Worm (Caenorhabditis elegans) whole organism, L3 larva: Measurements from ENCODE around the gene cyp-13A5.

Experiments
- R02D3.7 ChIP-seq: fragments of 150-350 bp; optimal IDR thresholded peaks from 2 replicates; lab custom pipeline; 2014; ENCODE audit warnings: missing biosample characterization, missing genetic modification characterization
- aly-2 ChIP-seq: fragments of 150-350 bp; optimal IDR thresholded peaks from 2 replicates; lab custom pipeline; 2014; ENCODE audit warnings: missing biosample characterization, missing genetic modification characterization
- ceh-16 ChIP-seq: sonication (generic microtip); optimal IDR thresholded peaks from 2 replicates; lab custom pipeline; 2017; ENCODE audit warnings: missing biosample characterization, missing genetic modification characterization
- daf-12 ChIP-seq: fragments of 150-350 bp; optimal IDR thresholded peaks from 2 replicates; lab custom pipeline; 2014; ENCODE audit warnings: missing biosample characterization, missing genetic modification reagents, missing genetic modification characterization
- egl-27 ChIP-seq: sonication (generic microtip); optimal IDR thresholded peaks from 4 replicates; lab custom pipeline; 2017; ENCODE audit warnings: missing biosample characterization, missing genetic modification reagents, missing genetic modification characterization
- egl-5 ChIP-seq: fragments of 150-350 bp; optimal IDR thresholded peaks from 2 replicates; lab custom pipeline; 2017; ENCODE audit warnings: missing biosample characterization, missing genetic modification reagents, missing genetic modification characterization, inconsistent platforms
- elt-2 ChIP-seq: sonication (generic microtip); optimal IDR thresholded peaks from 2 replicates; lab custom pipeline; 2016; ENCODE audit warnings: missing genetic modification reagents, mild to moderate bottlenecking, missing genetic modification characterization, missing compliant biosample characterization
- elt-3 ChIP-seq, 3 experiments: fragments of 150-350 bp in 1 of 3; sonication (generic microtip) in 2 of 3; optimal IDR thresholded peaks; 2 replicates in 2 of 3; 4 replicates in 1 of 3; lab custom pipeline; 2014 to 2017; ENCODE audit warnings: missing biosample characterization in 3 of 3, missing genetic modification characterization in 3 of 3
- eor-1 ChIP-seq, 2 experiments: fragments of 150-350 bp; optimal IDR thresholded peaks; 2 replicates each; lab custom pipeline; 2014 to 2018; ENCODE audit warnings: missing biosample characterization in 2 of 2, missing genetic modification characterization in 2 of 2
- fkh-10 ChIP-seq: sonication (generic microtip); optimal IDR thresholded peaks from 2 replicates; lab custom pipeline; 2017; ENCODE audit warnings: missing biosample characterization, missing genetic modification reagents, missing genetic modification characterization
- fkh-2 ChIP-seq: fragments of 150-350 bp; optimal IDR thresholded peaks from 2 replicates; lab custom pipeline; 2014; ENCODE audit warnings: missing biosample characterization, missing genetic modification reagents, missing genetic modification characterization
- fos-1 ChIP-seq: fragments of 150-350 bp; optimal IDR thresholded peaks from 2 replicates; lab custom pipeline; 2014; ENCODE audit warnings: missing biosample characterization, missing genetic modification characterization
- hmg-11 ChIP-seq: sonication (generic microtip); optimal IDR thresholded peaks from 2 replicates; lab custom pipeline; 2016; ENCODE audit warnings: missing genetic modification characterization, missing compliant biosample characterization
- lin-15B ChIP-seq: fragments of 150-350 bp; optimal IDR thresholded peaks from 2 replicates; lab custom pipeline; 2014; ENCODE audit warnings: missing biosample characterization, missing genetic modification characterization
- nfya-1 ChIP-seq: sonication (generic microtip); optimal IDR thresholded peaks from 2 replicates; lab custom pipeline; 2017; ENCODE audit warnings: missing genetic modification characterization, mild to moderate bottlenecking, missing compliant biosample characterization, antibody characterized with exemption, moderate library complexity; ENCODE audit not compliant: insufficient read depth
- nhr-11 ChIP-seq: fragments of 150-350 bp; optimal IDR thresholded peaks from 2 replicates; lab custom pipeline; 2014; ENCODE audit warnings: missing biosample characterization, missing genetic modification characterization
- nhr-25 ChIP-seq: sonication (generic microtip); optimal IDR thresholded peaks from 2 replicates; lab custom pipeline; 2017; ENCODE audit warnings: missing biosample characterization, missing genetic modification characterization
- nhr-28 ChIP-seq: fragments of 150-350 bp; optimal IDR thresholded peaks from 2 replicates; lab custom pipeline; 2014; ENCODE audit warnings: missing biosample characterization, missing genetic modification characterization
- nhr-43 ChIP-seq: sonication (generic microtip); optimal IDR thresholded peaks from 2 replicates; lab custom pipeline; 2016; ENCODE audit warnings: mild to moderate bottlenecking, missing genetic modification characterization, missing compliant biosample characterization; ENCODE audit not compliant: poor library complexity, severe bottlenecking
- nhr-76 ChIP-seq: fragments of 150-350 bp; sonication (generic microtip); optimal IDR thresholded peaks from 5 replicates; lab custom pipeline; 2014; ENCODE audit warnings: missing biosample characterization, missing genetic modification characterization
- nhr-77 ChIP-seq: fragments of 150-350 bp; optimal IDR thresholded peaks from 2 replicates; lab custom pipeline; 2014; ENCODE audit warnings: missing biosample characterization, missing genetic modification characterization
- pqm-1 ChIP-seq: fragments of 150-350 bp; optimal IDR thresholded peaks from 2 replicates; lab custom pipeline; 2017; ENCODE audit warnings: missing biosample characterization, missing genetic modification characterization, inconsistent platforms
- sea-2 ChIP-seq: fragments of 150-350 bp; sonication (generic microtip); optimal IDR thresholded peaks from 4 replicates; lab custom pipeline; 2014; ENCODE audit warnings: missing biosample characterization, missing genetic modification reagents, missing genetic modification characterization
- skn-1 ChIP-seq: fragments of 150-350 bp; optimal IDR thresholded peaks from 2 replicates; lab custom pipeline; 2014; ENCODE audit warnings: missing biosample characterization, missing genetic modification characterization
- snpc-4 ChIP-seq: fragments of 150-350 bp; optimal IDR thresholded peaks from 2 replicates; lab custom pipeline; 2014; ENCODE audit warnings: missing biosample characterization, missing genetic modification characterization
- unc-39 ChIP-seq: sonication (generic microtip); optimal IDR thresholded peaks from 4 replicates; lab custom pipeline; 2017; ENCODE audit warnings: missing biosample characterization, missing genetic modification characterization
- unc-62 ChIP-seq: fragments of 150-350 bp; sonication (generic microtip); optimal IDR thresholded peaks from 4 replicates; lab custom pipeline; 2014; ENCODE audit warnings: missing biosample characterization, missing genetic modification reagents, missing genetic modification characterization
- zag-1 ChIP-seq: fragments of 150-350 bp; optimal IDR thresholded peaks from 2 replicates; lab custom pipeline; 2014; ENCODE audit warnings: missing biosample characterization, missing genetic modification characterization
- ztf-11 ChIP-seq: fragments of 150-350 bp; optimal IDR thresholded peaks from 2 replicates; lab custom pipeline; 2014; ENCODE audit warnings: missing biosample characterization, missing genetic modification characterization
- ztf-4 ChIP-seq: fragments of 150-350 bp; optimal IDR thresholded peaks from 2 replicates; lab custom pipeline; 2014; ENCODE audit warnings: missing biosample characterization, missing genetic modification characterization

Gene cyp-13A5

DNA sequence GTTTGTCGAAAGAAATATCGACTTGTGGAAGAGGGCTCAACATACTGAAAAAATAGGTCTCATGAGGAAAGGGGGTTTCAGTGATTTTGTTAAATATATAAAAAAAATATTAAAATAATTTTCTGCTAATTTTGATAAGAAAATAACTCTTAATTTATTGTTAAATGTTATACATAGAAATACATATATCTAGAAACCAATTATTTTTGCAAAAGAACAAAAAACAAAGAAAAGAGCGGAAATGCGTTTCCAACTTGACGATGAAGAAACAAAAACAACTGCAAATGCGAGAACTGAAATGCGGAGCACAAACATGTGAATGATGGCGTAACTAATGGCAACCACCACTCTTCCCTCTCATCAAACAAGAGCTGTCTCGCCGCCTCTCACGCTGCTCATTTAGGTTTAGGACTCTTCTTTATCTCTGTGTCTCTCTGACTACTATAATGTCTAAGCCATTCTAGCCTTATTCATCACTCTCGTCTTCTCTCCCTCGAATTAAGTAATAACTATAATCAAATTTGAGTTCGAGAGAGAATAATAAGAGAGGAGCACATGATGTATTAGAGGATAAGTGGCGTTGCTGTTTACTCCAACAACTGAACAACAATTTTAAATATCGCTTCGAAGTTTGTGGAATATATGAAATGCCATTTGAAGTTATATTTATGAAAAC lies 38.2 kb upstream of the cyp-13A5 start, which contains the start of gene arrd-4:
Gene arrd-4, minus strand, starts transcription at position 51 of the 676 bp plus-strand sequence.
- TF ChIP-seq nhr-11 (tag; lab: Kevin White, UChicago), result peak; percentile 86
- TF ChIP-seq nhr-28 (tag; lab: Kevin White, UChicago), result no peak

DNA sequence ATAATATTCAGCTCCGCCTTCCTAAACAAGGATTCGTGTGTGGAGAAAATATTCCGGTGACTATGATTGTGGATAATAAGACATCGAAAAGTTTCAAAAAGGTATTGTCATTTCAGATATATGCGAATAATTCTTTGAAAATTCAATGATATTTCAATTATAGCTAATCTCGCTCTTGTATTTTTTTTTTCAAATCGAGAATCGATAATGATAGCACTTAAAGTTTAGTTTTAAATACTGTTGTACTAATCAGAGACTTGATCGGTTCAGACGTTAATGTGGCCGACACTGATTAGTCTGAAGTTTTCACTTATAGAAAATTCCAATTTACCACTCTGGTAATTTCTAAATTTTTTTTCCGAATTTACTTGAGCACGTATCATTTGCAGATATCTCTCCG lies 35.8 kb upstream of the cyp-13A5 start:
- no peak for TF ChIP-seq nfya-1 (tag; lab: Kevin White, UChicago)
- TF ChIP-seq elt-3 (tag; optimal IDR thresholded peaks at IDR 0.05; lab: Kevin White, UChicago), result no peak
- TF ChIP-seq skn-1, result no peak
- no peak for TF ChIP-seq nhr-76 (tag; lab: Kevin White, UChicago)
- TF ChIP-seq unc-39, result no peak
- TF ChIP-seq zag-1 (tag; lab: Kevin White, UChicago), result no peak
- no peak for TF ChIP-seq nhr-77 (tag; lab: Kevin White, UChicago)

DNA sequence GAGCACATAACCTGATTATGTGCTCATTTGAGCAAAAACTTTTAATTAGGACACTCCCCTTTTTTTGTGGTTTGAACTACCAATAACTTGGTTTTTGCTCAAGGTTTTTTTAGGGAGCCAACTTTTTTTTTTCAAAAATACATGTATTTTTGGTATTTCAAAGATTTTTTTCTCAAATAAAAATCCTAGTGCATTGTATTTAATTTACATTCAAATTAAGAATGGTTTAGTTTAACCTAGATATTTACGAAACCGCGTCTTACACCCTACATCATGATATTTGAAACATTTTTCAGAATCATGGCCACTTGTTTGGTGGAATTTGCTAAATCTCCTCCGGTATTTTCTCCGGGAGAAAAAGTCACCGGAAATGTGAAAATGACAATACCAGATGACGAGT lies 34.8 kb upstream of the cyp-13A5 start, which contains the start of gene arrd-5:
Gene arrd-5, plus strand, starts transcription at position 301 of the 400 bp plus-strand sequence.
- TF ChIP-seq aly-2 (tag; lab: Kevin White, UChicago) (no peak), egl-5 (tag; lab: Kevin White, UChicago) (no peak), nfya-1 (tag; lab: Kevin White, UChicago) (no peak)

DNA sequence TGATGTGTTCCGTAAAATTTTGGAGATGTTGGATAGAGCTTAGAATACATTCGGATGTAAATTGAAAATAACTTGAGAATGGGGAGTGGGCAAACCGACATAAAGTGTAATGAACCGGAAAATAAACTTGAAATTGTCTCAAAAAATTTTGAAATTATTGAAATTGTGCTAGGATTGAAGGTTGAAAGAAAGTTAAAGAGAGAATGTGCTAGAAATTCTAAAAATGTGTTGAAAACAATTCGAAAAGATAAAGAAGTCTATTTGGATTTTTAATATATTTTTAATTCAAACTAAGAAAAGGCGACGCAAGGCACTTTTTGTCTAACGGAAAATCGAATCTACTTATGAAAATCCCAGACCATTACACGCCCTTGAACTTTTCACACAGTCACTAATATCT lies 33.7 kb upstream of the cyp-13A5 start, which contains the start of gene ZK938.3:
Gene ZK938.3, minus strand, starts transcription at position 101 of the 400 bp plus-strand sequence.
- TF ChIP-seq sea-2 (GFP tag; lab: Kevin White, UChicago) (no peak), nhr-43 (tag; lab: Kevin White, UChicago) (no peak), ztf-11 (tag; lab: Kevin White, UChicago) (no peak), fos-1 (tag; lab: Kevin White, UChicago) (no peak), eor-1 (tag; optimal IDR thresholded peaks at IDR 0.05; lab: Kevin White, UChicago) (no peak), R02D3.7 (no peak), hmg-11 (tag; lab: Kevin White, UChicago) (no peak), unc-62 (GFP tag; lab: Kevin White, UChicago) (no peak), ztf-4 (tag; lab: Kevin White, UChicago) (no peak), fkh-10 (GFP tag; lab: Kevin White, UChicago) (no peak)

DNA sequence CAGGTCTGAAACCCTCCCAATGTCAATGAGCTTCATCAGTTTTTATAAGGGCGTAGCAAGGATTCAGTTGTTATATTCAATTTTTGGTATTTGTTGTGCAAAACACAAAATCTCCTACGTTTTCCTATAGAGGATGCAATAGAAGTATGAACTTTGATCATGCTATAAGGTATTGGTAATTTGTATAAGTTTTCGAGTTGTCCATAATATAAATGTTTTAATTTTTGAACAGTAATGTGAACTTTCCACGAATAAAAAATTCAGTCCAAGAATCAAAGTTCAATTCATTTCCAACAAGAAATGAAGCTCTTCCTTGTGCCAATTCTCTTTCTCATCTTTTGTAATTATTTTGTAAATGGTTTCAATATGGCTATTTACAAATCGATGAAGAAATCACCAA lies 30.9 kb upstream of the cyp-13A5 start, which contains the start of gene ZK938.12:
Gene ZK938.12, plus strand, starts transcription at position 301 of the 400 bp plus-strand sequence.
- TF ChIP-seq egl-27 (tag; lab: Kevin White, UChicago) (no peak), elt-3 (tag; optimal IDR thresholded peaks at IDR 0.05; lab: Kevin White, UChicago) (no peak), ztf-11 (tag; lab: Kevin White, UChicago) (no peak), elt-2 (tag; lab: Kevin White, UChicago) (no peak), pqm-1 (tag; lab: Kevin White, UChicago) (no peak), lin-15B (tag; lab: Kevin White, UChicago) (no peak), sea-2 (GFP tag; lab: Kevin White, UChicago) (no peak)

DNA sequence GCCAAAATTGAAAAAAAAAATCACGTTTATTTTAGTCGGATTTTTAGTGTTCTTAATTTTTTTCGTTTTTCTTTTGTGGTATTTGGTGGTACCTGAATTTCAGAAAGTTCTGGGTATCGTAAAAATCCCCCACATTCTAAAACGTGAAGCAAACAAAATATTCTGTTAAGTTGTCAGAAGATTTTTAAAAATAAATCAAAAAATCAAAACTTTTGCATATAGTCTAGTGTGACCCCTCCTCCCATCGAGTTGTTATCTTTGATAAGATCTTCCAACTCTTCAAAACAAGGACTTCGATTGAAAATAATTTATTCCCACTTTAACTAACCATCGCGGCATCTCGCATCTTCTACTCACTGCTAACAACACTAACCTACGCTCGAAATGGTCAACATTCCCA lies 28.9 kb upstream of the cyp-13A5 start, which contains the start of gene ZK938.1:
Gene ZK938.1, plus strand, starts transcription at position 301 of the 400 bp plus-strand sequence.
- TF ChIP-seq egl-5 (tag; lab: Kevin White, UChicago) (no peak), nhr-76 (tag; lab: Kevin White, UChicago) (no peak), snpc-4 (tag; lab: Kevin White, UChicago) (no peak), hmg-11 (tag; lab: Kevin White, UChicago) (no peak), fkh-2 (tag; lab: Kevin White, UChicago) (no peak), sea-2 (GFP tag; lab: Kevin White, UChicago) (no peak), lin-15B (tag; lab: Kevin White, UChicago) (no peak), nhr-77 (tag; lab: Kevin White, UChicago) (no peak), nhr-11 (tag; lab: Kevin White, UChicago) (no peak), daf-12 (tag; lab: Kevin White, UChicago) (no peak), unc-62 (GFP tag; lab: Kevin White, UChicago) (no peak), fkh-10 (GFP tag; lab: Kevin White, UChicago) (no peak), nhr-25 (tag; lab: Kevin White, UChicago) (no peak), ztf-11 (tag; lab: Kevin White, UChicago) (no peak), ceh-16 (tag; lab: Kevin White, UChicago) (no peak)
- TF ChIP-seq, all 47 proteins: peak for 0
